Worm (Caenorhabditis elegans) whole organism, dauer: Measurements from ENCODE around the gene R11H6.5.

Experiments used
- unc-62 ChIP-seq: sonication (generic microtip); optimal IDR thresholded peaks from 2 replicates; lab custom pipeline; 2017; ENCODE audit warnings: missing biosample characterization, missing genetic modification reagents, missing genetic modification characterization

The R11H6.5 gene

DNA sequence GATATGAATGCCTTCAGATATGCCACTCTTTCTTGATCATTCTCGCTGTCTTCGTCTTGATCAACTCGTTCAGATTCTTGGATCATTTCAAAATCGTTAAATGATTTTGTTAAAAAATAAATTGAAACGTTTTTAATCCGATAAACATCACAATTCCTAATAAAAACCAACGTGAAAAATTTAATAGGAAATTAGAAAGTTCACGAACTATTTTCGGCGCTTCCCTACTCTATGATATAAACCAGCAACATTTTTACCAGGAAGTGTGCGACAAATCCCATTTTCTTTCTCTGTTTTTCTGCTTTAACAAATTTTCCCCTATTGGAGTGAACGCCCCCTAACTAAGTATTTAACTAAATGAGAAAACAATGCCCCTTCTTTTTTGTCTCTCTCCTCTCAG is 26.7 kb downstream of the R11H6.5 start, which contains the start of gene Y40H4A.2:
Y40H4A.2 (minus strand) TSS at position 101 of the 400 bp plus-strand sequence.
- no peak for TF ChIP-seq unc-62 (GFP tag; lab: Kevin White, UChicago)

DNA sequence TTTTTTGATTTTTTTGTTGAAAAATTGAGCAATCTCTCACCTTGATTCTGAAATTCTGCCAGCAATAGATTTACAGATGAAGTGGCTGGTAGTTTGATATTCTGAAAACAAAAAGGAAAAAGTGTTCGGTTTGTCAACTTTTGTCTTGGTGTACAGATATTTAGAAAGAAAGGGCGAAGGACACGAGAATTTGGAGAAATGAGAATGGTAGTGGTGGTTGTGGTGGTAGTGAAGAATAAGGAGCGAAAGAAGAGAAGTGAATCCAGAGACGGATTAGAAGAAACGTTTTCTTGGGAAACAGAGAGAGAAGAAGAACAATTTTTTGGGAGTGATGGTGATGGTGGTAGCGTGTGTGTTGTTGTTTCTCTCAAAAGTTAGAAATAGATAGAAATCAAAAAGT is 32.4 kb downstream of the R11H6.5 start, which contains the start of gene gar-3:
gar-3 (minus strand) TSS at position 101 of the 400 bp plus-strand sequence.
- TF ChIP-seq unc-62 (GFP tag; lab: Kevin White, UChicago): no peak

DNA sequence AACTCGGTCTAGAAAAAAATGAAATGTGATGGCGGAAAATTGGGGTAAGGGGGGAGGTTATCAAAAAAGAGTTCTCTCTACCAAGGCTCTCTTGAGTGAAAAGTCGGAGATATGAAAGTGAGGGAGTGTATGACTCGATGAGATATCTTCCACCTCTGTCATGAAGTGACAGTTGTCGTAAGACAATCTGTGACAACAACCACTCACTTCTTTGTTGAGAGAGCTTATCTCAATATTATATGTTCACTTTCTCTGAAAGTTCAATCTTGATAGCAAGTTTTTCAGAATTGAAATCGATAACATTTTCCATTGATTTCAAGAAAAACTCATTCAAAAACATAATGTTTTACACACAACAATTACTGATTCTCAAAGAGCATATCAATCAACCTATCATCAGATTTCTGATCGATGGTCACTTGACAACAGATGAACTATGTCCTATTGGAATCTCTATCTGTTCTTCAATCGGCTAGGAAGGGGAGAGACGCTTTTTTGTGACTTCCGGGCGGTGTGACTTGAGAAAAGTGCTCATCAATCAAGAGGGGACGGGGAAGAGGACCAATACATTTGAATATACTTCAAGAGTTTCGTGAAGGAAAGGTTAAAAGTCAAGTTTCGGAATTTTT is 35.2 kb downstream of the R11H6.5 start:
- no peak for TF ChIP-seq unc-62 (GFP tag; lab: Kevin White, UChicago)

DNA sequence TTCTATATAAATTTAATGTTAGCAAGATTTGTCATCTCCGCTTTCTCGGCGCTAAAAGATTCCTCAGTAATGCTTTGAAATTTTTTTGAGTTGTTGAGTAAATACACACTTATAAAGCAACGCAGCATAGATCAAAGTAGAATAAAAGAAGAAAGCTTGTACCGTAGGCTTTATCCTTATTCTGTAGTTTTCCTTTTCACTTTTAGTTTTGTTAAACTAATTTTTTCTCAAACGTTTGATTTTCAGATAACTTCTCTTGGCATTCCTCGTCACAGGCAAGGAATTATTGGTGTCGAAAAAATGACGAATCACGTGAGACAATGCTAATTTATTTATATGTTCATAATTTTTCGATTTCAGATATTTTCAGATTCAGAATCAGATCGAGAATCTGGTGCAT is 49.4 kb downstream of the R11H6.5 start, which contains the start of gene C53A5.11:
C53A5.11 (plus strand) TSS at position 301 of the 400 bp plus-strand sequence.
- no peak for TF ChIP-seq unc-62 (GFP tag; lab: Kevin White, UChicago)
